Worm (Caenorhabditis elegans) whole organism, L3 larva: Measurements from ENCODE around the gene lelo-4.

Experiments
- R02D3.7 ChIP-seq: fragments of 150-350 bp; optimal IDR thresholded peaks from 2 replicates; lab custom pipeline; 2014; ENCODE audit warnings: missing biosample characterization, missing genetic modification characterization
- ZK546.5 ChIP-seq: sonication (generic microtip); optimal IDR thresholded peaks from 2 replicates; lab custom pipeline; 2017; ENCODE audit warnings: missing biosample characterization, missing genetic modification characterization
- ama-1 ChIP-seq: fragments of 150-350 bp; optimal IDR thresholded peaks from 2 replicates; lab custom pipeline; 2018
- ceh-16 ChIP-seq: sonication (generic microtip); optimal IDR thresholded peaks from 2 replicates; lab custom pipeline; 2017; ENCODE audit warnings: missing biosample characterization, missing genetic modification characterization
- ceh-28 ChIP-seq: fragments of 150-350 bp; optimal IDR thresholded peaks from 2 replicates; lab custom pipeline; 2014; ENCODE audit warnings: missing biosample characterization, missing genetic modification reagents, missing genetic modification characterization
- ceh-82 ChIP-seq: fragments of 150-350 bp; optimal IDR thresholded peaks from 2 replicates; lab custom pipeline; 2014; ENCODE audit warnings: missing biosample characterization, missing genetic modification characterization
- ceh-9 ChIP-seq: sonication (generic microtip); optimal IDR thresholded peaks from 2 replicates; lab custom pipeline; 2018; ENCODE audit warnings: missing biosample characterization, missing genetic modification characterization
- daf-12 ChIP-seq: fragments of 150-350 bp; optimal IDR thresholded peaks from 2 replicates; lab custom pipeline; 2014; ENCODE audit warnings: missing biosample characterization, missing genetic modification reagents, missing genetic modification characterization
- egl-27 ChIP-seq: sonication (generic microtip); optimal IDR thresholded peaks from 4 replicates; lab custom pipeline; 2017; ENCODE audit warnings: missing biosample characterization, missing genetic modification reagents, missing genetic modification characterization
- egl-5 ChIP-seq: fragments of 150-350 bp; optimal IDR thresholded peaks from 2 replicates; lab custom pipeline; 2017; ENCODE audit warnings: missing biosample characterization, missing genetic modification reagents, missing genetic modification characterization, inconsistent platforms
- elt-3 ChIP-seq, 3 experiments: fragments of 150-350 bp in 1 of 3; sonication (generic microtip) in 2 of 3; optimal IDR thresholded peaks; 2 replicates in 2 of 3; 4 replicates in 1 of 3; lab custom pipeline; 2014 to 2017; ENCODE audit warnings: missing biosample characterization in 3 of 3, missing genetic modification characterization in 3 of 3
- eor-1 ChIP-seq, 2 experiments: fragments of 150-350 bp; optimal IDR thresholded peaks; 2 replicates each; lab custom pipeline; 2014 to 2018; ENCODE audit warnings: missing biosample characterization in 2 of 2, missing genetic modification characterization in 2 of 2
- fkh-10 ChIP-seq: sonication (generic microtip); optimal IDR thresholded peaks from 2 replicates; lab custom pipeline; 2017; ENCODE audit warnings: missing biosample characterization, missing genetic modification reagents, missing genetic modification characterization
- fos-1 ChIP-seq: fragments of 150-350 bp; optimal IDR thresholded peaks from 2 replicates; lab custom pipeline; 2014; ENCODE audit warnings: missing biosample characterization, missing genetic modification characterization
- hmg-11 ChIP-seq: sonication (generic microtip); optimal IDR thresholded peaks from 2 replicates; lab custom pipeline; 2016; ENCODE audit warnings: missing genetic modification characterization, missing compliant biosample characterization
- lin-15B ChIP-seq: fragments of 150-350 bp; optimal IDR thresholded peaks from 2 replicates; lab custom pipeline; 2014; ENCODE audit warnings: missing biosample characterization, missing genetic modification characterization
- lin-39 ChIP-seq: fragments of 150-350 bp; optimal IDR thresholded peaks from 2 replicates; lab custom pipeline; 2018; ENCODE audit warnings: missing biosample characterization, missing genetic modification reagents, missing genetic modification characterization
- lsy-12 ChIP-seq: sonication (generic microtip); optimal IDR thresholded peaks from 2 replicates; lab custom pipeline; 2016; ENCODE audit warnings: mild to moderate bottlenecking, missing genetic modification characterization, missing compliant biosample characterization
- mml-1 ChIP-seq: fragments of 150-350 bp; sonication (generic microtip); optimal IDR thresholded peaks from 3 replicates; lab custom pipeline; 2014; ENCODE audit warnings: missing biosample characterization, missing genetic modification characterization
- nfya-1 ChIP-seq: sonication (generic microtip); optimal IDR thresholded peaks from 2 replicates; lab custom pipeline; 2017; ENCODE audit warnings: missing genetic modification characterization, mild to moderate bottlenecking, missing compliant biosample characterization, antibody characterized with exemption, moderate library complexity; ENCODE audit not compliant: insufficient read depth
- nhr-11 ChIP-seq: fragments of 150-350 bp; optimal IDR thresholded peaks from 2 replicates; lab custom pipeline; 2014; ENCODE audit warnings: missing biosample characterization, missing genetic modification characterization
- nhr-12 ChIP-seq: fragments of 150-350 bp; optimal IDR thresholded peaks from 2 replicates; lab custom pipeline; 2014; ENCODE audit warnings: missing biosample characterization, missing genetic modification characterization
- nhr-23 ChIP-seq: fragments of 150-350 bp; optimal IDR thresholded peaks from 2 replicates; lab custom pipeline; 2014; ENCODE audit warnings: missing biosample characterization, missing genetic modification reagents, missing genetic modification characterization
- nhr-25 ChIP-seq: sonication (generic microtip); optimal IDR thresholded peaks from 2 replicates; lab custom pipeline; 2017; ENCODE audit warnings: missing biosample characterization, missing genetic modification characterization
- nhr-67 ChIP-seq: fragments of 150-350 bp; optimal IDR thresholded peaks from 2 replicates; lab custom pipeline; 2014; ENCODE audit warnings: missing biosample characterization, missing genetic modification characterization
- nhr-76 ChIP-seq: fragments of 150-350 bp; sonication (generic microtip); optimal IDR thresholded peaks from 5 replicates; lab custom pipeline; 2014; ENCODE audit warnings: missing biosample characterization, missing genetic modification characterization
- nhr-77 ChIP-seq: fragments of 150-350 bp; optimal IDR thresholded peaks from 2 replicates; lab custom pipeline; 2014; ENCODE audit warnings: missing biosample characterization, missing genetic modification characterization
- pha-4 ChIP-seq: fragments of 150-350 bp; optimal IDR thresholded peaks from 2 replicates; lab custom pipeline; 2014; ENCODE audit warnings: missing biosample characterization, missing genetic modification reagents, missing genetic modification characterization
- snpc-4 ChIP-seq: fragments of 150-350 bp; optimal IDR thresholded peaks from 2 replicates; lab custom pipeline; 2014; ENCODE audit warnings: missing biosample characterization, missing genetic modification characterization
- tbx-2 ChIP-seq: sonication (generic microtip); optimal IDR thresholded peaks from 2 replicates; lab custom pipeline; 2016; ENCODE audit warnings: mild to moderate bottlenecking, missing genetic modification characterization, missing compliant biosample characterization
- unc-62 ChIP-seq: fragments of 150-350 bp; sonication (generic microtip); optimal IDR thresholded peaks from 4 replicates; lab custom pipeline; 2014; ENCODE audit warnings: missing biosample characterization, missing genetic modification reagents, missing genetic modification characterization
- zag-1 ChIP-seq: fragments of 150-350 bp; optimal IDR thresholded peaks from 2 replicates; lab custom pipeline; 2014; ENCODE audit warnings: missing biosample characterization, missing genetic modification characterization
- ztf-11 ChIP-seq: fragments of 150-350 bp; optimal IDR thresholded peaks from 2 replicates; lab custom pipeline; 2014; ENCODE audit warnings: missing biosample characterization, missing genetic modification characterization

lelo-4 gene

ce11 chrII:5701485-5701884, 13.2 kb upstream of the lelo-4 start (continued):
- TF ChIP-seq egl-27 (no peak), pha-4 (tag; lab: Kevin White, UChicago) (peak; percentile 42), ama-1 (lab: Kevin White, UChicago) (peak; percentile 96), unc-62 (no peak), nhr-25 (tag; lab: Kevin White, UChicago) (peak; percentile 59), daf-12 (no peak), tbx-2 (peak; percentile 38)
- TF ChIP-seq, all 47 proteins: peak for 20

ce11 chrII:5702611-5703192, 12.0 kb upstream of the lelo-4 start:
- TF ChIP-seq egl-5 (tag; lab: Kevin White, UChicago) (peak; percentile 91), hmg-11 (tag; lab: Kevin White, UChicago) (peak; percentile 30), nhr-23 (tag; lab: Kevin White, UChicago) (peak; percentile 13), lin-39 (tag; lab: Kevin White, UChicago) (no peak), nhr-67 (tag; lab: Kevin White, UChicago) (no peak), snpc-4 (tag; lab: Kevin White, UChicago) (peak; percentile 11), ceh-28 (tag; lab: Kevin White, UChicago) (no peak), nhr-25 (tag; lab: Kevin White, UChicago) (peak; percentile 62)

ce11 chrII:5704479-5704878, 10.2 kb upstream of the lelo-4 start:
- TF ChIP-seq zag-1 (no peak), ceh-28 (tag; lab: Kevin White, UChicago) (no peak), egl-5 (tag; lab: Kevin White, UChicago) (peak; percentile 6)
- TF ChIP-seq, all 47 proteins: peak for 1

- TF ChIP-seq pha-4 (tag; lab: Kevin White, UChicago) (peak; percentile 25), lin-15B (tag; lab: Kevin White, UChicago) (no peak), tbx-2 (no peak), egl-5 (tag; lab: Kevin White, UChicago) (peak; percentile 6), nfya-1 (tag; lab: Kevin White, UChicago) (peak; percentile 41), ceh-16 (no peak), ztf-11 (tag; lab: Kevin White, UChicago) (no peak), fos-1 (tag; lab: Kevin White, UChicago) (no peak), lin-39 (tag; lab: Kevin White, UChicago) (no peak)
Measured at ce11 chrII:5707532-5707931, 7.2 kb upstream of the lelo-4 start, which contains the start of gene osta-2. osta-2 (plus strand) TSS chrII:5707691.

- TF ChIP-seq ama-1 (lab: Kevin White, UChicago) (no peak), egl-5 (tag; lab: Kevin White, UChicago) (no peak), nfya-1 (tag; lab: Kevin White, UChicago) (peak; percentile 18), nhr-11 (tag; lab: Kevin White, UChicago) (no peak), mml-1 (no peak), ZK546.5 (tag; lab: Kevin White, UChicago) (no peak), nhr-23 (tag; lab: Kevin White, UChicago) (no peak), nhr-77 (tag; lab: Kevin White, UChicago) (no peak), fkh-10 (GFP tag; lab: Kevin White, UChicago) (peak; percentile 95)
- TF ChIP-seq, all 47 proteins: peak for 2
Measured at ce11 chrII:5708154-5708553, 6.6 kb upstream of the lelo-4 start.

- no peak for TF ChIP-seq mml-1
- TF ChIP-seq nhr-12 (tag; lab: Kevin White, UChicago): no peak
- no peak for TF ChIP-seq ama-1 (lab: Kevin White, UChicago)
- TF ChIP-seq ceh-9 (tag; lab: Kevin White, UChicago): no peak
- no peak for TF ChIP-seq snpc-4 (tag; lab: Kevin White, UChicago)
- TF ChIP-seq ZK546.5 (tag; lab: Kevin White, UChicago): no peak
- TF ChIP-seq eor-1 (tag; optimal IDR thresholded peaks at IDR 0.05; lab: Kevin White, UChicago): no peak
- no peak for TF ChIP-seq R02D3.7 (tag; lab: Kevin White, UChicago)
- TF ChIP-seq nhr-76 (tag; lab: Kevin White, UChicago): no peak
- TF ChIP-seq elt-3 (tag; optimal IDR thresholded peaks at IDR 0.05; lab: Kevin White, UChicago): no peak
- no peak for TF ChIP-seq ceh-82 (tag; lab: Kevin White, UChicago)
- no peak for TF ChIP-seq tbx-2
- TF ChIP-seq lsy-12 (tag; lab: Kevin White, UChicago): no peak
- TF ChIP-seq nfya-1 (tag; lab: Kevin White, UChicago): no peak
- no peak for TF ChIP-seq fkh-10 (GFP tag; lab: Kevin White, UChicago)
- no peak for TF ChIP-seq nhr-67 (tag; lab: Kevin White, UChicago)
- TF ChIP-seq egl-27: no peak
Measured at ce11 chrII:5710835-5711234, 3.9 kb upstream of the lelo-4 start.
